Worm (Caenorhabditis elegans) whole organism, midembryonic: ENCODE results near the gene F45E6.1.

Experiments used
- cog-1 ChIP-seq: sonication (generic microtip); optimal IDR thresholded peaks from 2 replicates; lab custom pipeline; 2016; ENCODE audit warnings: missing genetic modification characterization, missing compliant biosample characterization
- klf-2 ChIP-seq: fragments of 200-800 bp; sonication (Bioruptor generic); conservative IDR thresholded peaks from 2 replicates; pipeline ENCODE4 v1.3.6; 2022; ENCODE audit warnings: missing genetic modification reagents, missing genetic modification characterization, missing compliant biosample characterization
- tab-1 ChIP-seq: fragments of 200-800 bp; sonication (Bioruptor generic); IDR thresholded peaks from 2 replicates; pipeline ENCODE4 v1.3.6; 2022; ENCODE audit warnings: missing genetic modification characterization, missing compliant biosample characterization

DNA sequence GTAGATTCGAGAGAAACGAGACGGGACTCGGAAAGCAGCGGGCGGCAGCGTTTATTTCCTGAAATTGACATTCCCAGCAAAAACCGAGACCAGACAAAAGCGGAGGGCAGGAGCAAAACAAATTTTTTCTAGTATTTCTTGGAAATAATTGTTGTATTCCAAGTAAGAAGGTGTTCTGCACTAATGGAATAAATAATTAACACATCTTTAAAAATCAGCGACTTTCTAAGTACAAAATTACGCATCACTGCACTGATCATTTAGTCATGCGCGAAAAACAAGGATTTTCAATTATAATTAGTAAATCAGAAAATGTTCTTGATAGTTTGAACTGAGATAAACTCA lies 39.2 kb upstream of the F45E6.1 start:
- TF ChIP-seq cog-1 (tag; lab: Kevin White, UChicago) (no peak), klf-2 (no peak), tab-1 (GFP tag; lab: Robert Waterston, UW) (no peak)
